Worm (Caenorhabditis elegans) whole organism, L2 larva: Measurements from ENCODE around the gene H12D21.9.

Experiments used
- C34F6.9 ChIP-seq: fragments of 150-350 bp; optimal IDR thresholded peaks from 2 replicates; lab custom pipeline; 2014; ENCODE audit warnings: missing biosample characterization, missing genetic modification characterization
- F13H6.1 ChIP-seq: sonication (generic microtip); optimal IDR thresholded peaks from 2 replicates; lab custom pipeline; 2016; ENCODE audit warnings: missing genetic modification characterization, missing compliant biosample characterization
- R02D3.7 ChIP-seq: fragments of 150-350 bp; optimal IDR thresholded peaks from 2 replicates; lab custom pipeline; 2014; ENCODE audit warnings: missing biosample characterization, missing genetic modification characterization
- Y55F3AM.14 ChIP-seq: fragments of 200-800 bp; sonication (Bioruptor generic); optimal IDR thresholded peaks from 2 replicates; lab custom pipeline; 2018; ENCODE audit warnings: mild to moderate bottlenecking, missing genetic modification characterization, missing compliant biosample characterization
- alr-1 ChIP-seq: fragments of 150-350 bp; optimal IDR thresholded peaks from 2 replicates; lab custom pipeline; 2014; ENCODE audit warnings: missing biosample characterization, missing genetic modification characterization
- ama-1 ChIP-seq: fragments of 150-350 bp; optimal IDR thresholded peaks from 2 replicates; lab custom pipeline; 2018; ENCODE audit warnings: inconsistent platforms
- blmp-1 ChIP-seq: sonication (generic microtip); optimal IDR thresholded peaks from 2 replicates; lab custom pipeline; 2017; ENCODE audit warnings: missing genetic modification characterization, mild to moderate bottlenecking, missing compliant biosample characterization, antibody characterized with exemption, moderate library complexity; ENCODE audit not compliant: insufficient read depth
- ceh-16 ChIP-seq: fragments of 150-350 bp; optimal IDR thresholded peaks from 2 replicates; lab custom pipeline; 2014; ENCODE audit warnings: missing biosample characterization, missing genetic modification characterization
- ceh-82 ChIP-seq: fragments of 150-350 bp; optimal IDR thresholded peaks from 2 replicates; lab custom pipeline; 2014; ENCODE audit warnings: missing biosample characterization, missing genetic modification characterization
- crh-2 ChIP-seq: sonication (generic microtip); optimal IDR thresholded peaks from 2 replicates; lab custom pipeline; 2017; ENCODE audit warnings: missing biosample characterization, missing genetic modification characterization
- dmd-4 ChIP-seq: sonication (generic microtip); optimal IDR thresholded peaks from 2 replicates; lab custom pipeline; 2017; ENCODE audit warnings: missing biosample characterization, missing genetic modification characterization
- elt-1 ChIP-seq: fragments of 150-350 bp; optimal IDR thresholded peaks from 2 replicates; lab custom pipeline; 2014; ENCODE audit warnings: missing biosample characterization, missing genetic modification characterization
- elt-3 ChIP-seq: sonication (generic microtip); optimal IDR thresholded peaks from 2 replicates; lab custom pipeline; 2017; ENCODE audit warnings: missing biosample characterization, missing genetic modification characterization
- fos-1 ChIP-seq: fragments of 150-350 bp; optimal IDR thresholded peaks from 2 replicates; lab custom pipeline; 2014; ENCODE audit warnings: missing biosample characterization, missing genetic modification characterization
- gmeb-1 ChIP-seq: fragments of 150-350 bp; optimal IDR thresholded peaks from 2 replicates; lab custom pipeline; 2014; ENCODE audit warnings: missing biosample characterization, missing genetic modification characterization
- lin-11 ChIP-seq: fragments of 150-350 bp; sonication (generic microtip); optimal IDR thresholded peaks from 2 replicates; lab custom pipeline; 2014; ENCODE audit warnings: missing biosample characterization, missing genetic modification characterization, inconsistent platforms, mixed read lengths
- lin-13 ChIP-seq: fragments of 150-350 bp; optimal IDR thresholded peaks from 2 replicates; lab custom pipeline; 2014; ENCODE audit warnings: missing biosample characterization, missing genetic modification reagents, missing genetic modification characterization
- lin-39 ChIP-seq: fragments of 150-350 bp; optimal IDR thresholded peaks from 2 replicates; lab custom pipeline; 2014; ENCODE audit warnings: missing biosample characterization, missing genetic modification reagents, missing genetic modification characterization
- lsy-2 ChIP-seq, 2 experiments: fragments of 150-350 bp in 1 of 2; sonication (generic microtip) in 1 of 2; optimal IDR thresholded peaks; 2 replicates each; lab custom pipeline; 2014 to 2017; ENCODE audit warnings: missing biosample characterization in 2 of 2, missing genetic modification characterization in 2 of 2
- mab-5 ChIP-seq: fragments of 150-350 bp; optimal IDR thresholded peaks from 2 replicates; lab custom pipeline; 2014; ENCODE audit warnings: missing biosample characterization, missing genetic modification characterization
- mdl-1 ChIP-seq, 2 experiments: fragments of 150-350 bp in 1 of 2; sonication (generic microtip) in 1 of 2; optimal IDR thresholded peaks; 2 replicates each; lab custom pipeline; 2017; ENCODE audit warnings: missing biosample characterization in 2 of 2, missing genetic modification characterization in 2 of 2
- nhr-11 ChIP-seq: fragments of 150-350 bp; optimal IDR thresholded peaks from 2 replicates; lab custom pipeline; 2014; ENCODE audit warnings: missing biosample characterization, missing genetic modification characterization
- nhr-12 ChIP-seq: fragments of 150-350 bp; optimal IDR thresholded peaks from 2 replicates; lab custom pipeline; 2014; ENCODE audit warnings: missing biosample characterization, missing genetic modification characterization
- nhr-129 ChIP-seq: fragments of 150-350 bp; optimal IDR thresholded peaks from 2 replicates; lab custom pipeline; 2014; ENCODE audit warnings: missing biosample characterization, missing genetic modification characterization
- nhr-21 ChIP-seq: fragments of 150-350 bp; optimal IDR thresholded peaks from 2 replicates; lab custom pipeline; 2014; ENCODE audit warnings: missing biosample characterization, missing genetic modification characterization
- nhr-237 ChIP-seq: fragments of 150-350 bp; optimal IDR thresholded peaks from 2 replicates; lab custom pipeline; 2014; ENCODE audit warnings: missing biosample characterization, missing genetic modification characterization
- nhr-25 ChIP-seq: fragments of 150-350 bp; sonication (generic microtip); optimal IDR thresholded peaks from 3 replicates; lab custom pipeline; 2014; ENCODE audit warnings: missing biosample characterization, missing genetic modification characterization
- nhr-6 ChIP-seq: fragments of 150-350 bp; optimal IDR thresholded peaks from 2 replicates; lab custom pipeline; 2014; ENCODE audit warnings: missing biosample characterization, missing genetic modification characterization
- peb-1 ChIP-seq: fragments of 150-350 bp; optimal IDR thresholded peaks from 2 replicates; lab custom pipeline; 2014; ENCODE audit warnings: missing biosample characterization, missing genetic modification characterization
- sem-4 ChIP-seq: fragments of 150-350 bp; optimal IDR thresholded peaks from 2 replicates; lab custom pipeline; 2014; ENCODE audit warnings: missing biosample characterization, missing genetic modification reagents, missing genetic modification characterization
- sma-3 ChIP-seq: sonication (generic microtip); optimal IDR thresholded peaks from 2 replicates; lab custom pipeline; 2016; ENCODE audit warnings: missing genetic modification reagents, missing genetic modification characterization, missing compliant biosample characterization
- sma-9 ChIP-seq, 2 experiments: fragments of 150-350 bp in 1 of 2; sonication (generic microtip) in 1 of 2; optimal IDR thresholded peaks; 2 replicates each; lab custom pipeline; 2014 to 2016; ENCODE audit warnings: missing genetic modification characterization in 2 of 2, mild to moderate bottlenecking in 1 of 2, missing biosample characterization in 1 of 2, missing compliant biosample characterization in 1 of 2, missing genetic modification reagents in 1 of 2, moderate library complexity in 1 of 2
- snpc-4 ChIP-seq: fragments of 150-350 bp; optimal IDR thresholded peaks from 2 replicates; lab custom pipeline; 2014; ENCODE audit warnings: missing biosample characterization, missing genetic modification characterization
- unc-39 ChIP-seq: fragments of 150-350 bp; optimal IDR thresholded peaks from 2 replicates; lab custom pipeline; 2014; ENCODE audit warnings: missing biosample characterization, missing genetic modification characterization
- unc-55 ChIP-seq: fragments of 150-350 bp; sonication (generic microtip); optimal IDR thresholded peaks from 3 replicates; lab custom pipeline; 2014; ENCODE audit warnings: missing biosample characterization, missing genetic modification reagents, missing genetic modification characterization
- unc-62 ChIP-seq: fragments of 150-350 bp; optimal IDR thresholded peaks from 2 replicates; lab custom pipeline; 2014; ENCODE audit warnings: missing biosample characterization, missing genetic modification reagents, missing genetic modification characterization
- zag-1 ChIP-seq: fragments of 150-350 bp; optimal IDR thresholded peaks from 2 replicates; lab custom pipeline; 2014; ENCODE audit warnings: missing biosample characterization, missing genetic modification characterization
- ztf-1 ChIP-seq: fragments of 200-800 bp; sonication (Bioruptor generic); conservative IDR thresholded peaks from 2 replicates; pipeline ENCODE4 v1.3.6; 2022; ENCODE audit warnings: missing genetic modification characterization, missing compliant biosample characterization
- ztf-11 ChIP-seq: sonication (generic microtip); optimal IDR thresholded peaks from 2 replicates; lab custom pipeline; 2017; ENCODE audit warnings: missing biosample characterization, missing genetic modification characterization
- ztf-4 ChIP-seq: fragments of 150-350 bp; optimal IDR thresholded peaks from 2 replicates; lab custom pipeline; 2014; ENCODE audit warnings: missing biosample characterization, missing genetic modification characterization

The H12D21.9 gene

DNA sequence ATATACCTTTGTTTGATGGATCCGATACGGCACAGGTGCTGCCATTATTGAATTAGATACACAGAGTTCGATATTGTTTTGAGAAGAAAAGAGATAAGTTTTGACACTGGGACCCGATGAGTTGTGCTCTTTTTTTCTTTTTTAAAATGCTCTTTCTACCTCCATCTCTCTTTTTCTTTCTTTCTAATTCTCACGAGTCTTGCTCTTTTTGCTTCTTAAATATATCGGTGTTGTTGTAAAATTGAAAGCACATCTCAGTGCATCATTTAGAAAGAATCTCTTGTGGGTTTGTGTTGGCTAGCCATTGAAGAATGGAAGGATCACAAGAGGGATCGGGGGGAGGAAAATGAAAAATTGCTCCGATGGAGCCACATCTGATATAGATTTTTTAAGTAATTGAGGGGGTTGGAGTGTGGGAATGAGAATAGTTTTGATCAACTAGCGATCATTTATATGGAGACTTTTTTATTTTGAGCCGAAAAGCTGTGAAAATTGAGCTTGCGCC lies at the start of gene H12D21.9:
TSS of gene H12D21.9 (minus strand) at position 148 of the 505 bp plus-strand sequence.
- TF ChIP-seq C34F6.9 (peak; percentile 2), lin-39 (tag; lab: Kevin White, UChicago) (no peak)

DNA sequence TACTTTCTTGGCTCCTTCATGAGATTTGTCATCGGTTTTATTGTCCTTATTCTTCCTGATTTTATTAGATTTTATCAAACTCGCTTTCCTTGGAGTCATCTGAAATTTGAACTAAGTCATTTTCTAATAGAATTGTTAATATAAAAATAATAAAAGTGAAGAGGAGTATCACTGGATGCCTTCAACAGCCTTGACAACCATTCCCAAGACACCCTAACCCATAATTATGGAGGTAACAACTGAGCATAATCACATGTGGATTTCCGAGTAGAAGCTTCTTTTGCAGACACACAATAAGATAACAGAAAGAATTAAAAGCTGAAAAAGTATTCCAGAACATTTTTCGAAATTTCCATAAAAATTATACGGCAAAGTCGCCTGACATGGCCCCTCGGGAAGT lies 46.4 kb upstream of the H12D21.9 start, which contains the start of gene F02D8.9:
TSS of gene F02D8.9 (minus strand) at position 101 of the 400 bp plus-strand sequence.
- TF ChIP-seq mab-5 (tag; lab: Kevin White, UChicago): no peak
- no peak for TF ChIP-seq F13H6.1 (tag; lab: Kevin White, UChicago)
- TF ChIP-seq nhr-11 (tag; lab: Kevin White, UChicago): no peak
- no peak for TF ChIP-seq R02D3.7 (tag; lab: Kevin White, UChicago)
- no peak for TF ChIP-seq unc-55 (GFP tag; lab: Kevin White, UChicago)
- no peak for TF ChIP-seq nhr-6 (tag; lab: Kevin White, UChicago)
- TF ChIP-seq unc-39: no peak
- no peak for TF ChIP-seq Y55F3AM.14
- no peak for TF ChIP-seq crh-2 (tag; lab: Kevin White, UChicago)
- TF ChIP-seq nhr-12 (tag; lab: Kevin White, UChicago): no peak
- no peak for TF ChIP-seq ama-1 (lab: Kevin White, UChicago)
- no peak for TF ChIP-seq ztf-11
- TF ChIP-seq elt-3 (tag; lab: Kevin White, UChicago): no peak
- TF ChIP-seq peb-1: no peak

DNA sequence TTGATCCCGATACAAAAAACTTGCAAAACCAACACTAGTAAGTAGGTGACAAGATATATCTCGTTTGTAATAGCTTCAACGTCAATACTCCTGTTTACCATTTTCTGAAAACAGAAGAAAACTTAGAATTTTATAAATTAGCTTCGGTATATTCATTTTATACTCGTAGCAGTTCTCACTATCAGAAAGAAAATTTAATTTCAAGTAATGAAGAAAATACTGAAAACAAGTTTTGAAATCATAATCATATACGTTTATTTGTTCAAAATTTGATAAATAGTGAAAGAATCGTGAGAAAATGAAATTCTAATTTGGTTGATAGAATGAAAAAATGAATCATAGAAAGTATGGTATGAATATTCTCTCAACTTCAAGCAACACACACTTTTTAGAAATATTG lies 45.4 kb upstream of the H12D21.9 start, which contains the start of gene C30G7.5:
TSS of gene C30G7.5 (minus strand) at position 101 of the 400 bp plus-strand sequence.
- TF ChIP-seq mdl-1 (tag; optimal IDR thresholded peaks at IDR 0.05; lab: Kevin White, UChicago): no peak
- TF ChIP-seq snpc-4 (tag; lab: Kevin White, UChicago): no peak
- TF ChIP-seq ceh-82: no peak
- TF ChIP-seq sma-9 (GFP tag; optimal IDR thresholded peaks at IDR 0.05; lab: Kevin White, UChicago): no peak
- TF ChIP-seq sma-9 (tag; optimal IDR thresholded peaks at IDR 0.05; lab: Kevin White, UChicago): no peak
- no peak for TF ChIP-seq R02D3.7 (tag; lab: Kevin White, UChicago)
- no peak for TF ChIP-seq lin-13
- no peak for TF ChIP-seq nhr-6 (tag; lab: Kevin White, UChicago)
- TF ChIP-seq sma-3 (GFP tag; lab: Kevin White, UChicago): no peak
- TF ChIP-seq ztf-4 (tag; lab: Kevin White, UChicago): no peak

DNA sequence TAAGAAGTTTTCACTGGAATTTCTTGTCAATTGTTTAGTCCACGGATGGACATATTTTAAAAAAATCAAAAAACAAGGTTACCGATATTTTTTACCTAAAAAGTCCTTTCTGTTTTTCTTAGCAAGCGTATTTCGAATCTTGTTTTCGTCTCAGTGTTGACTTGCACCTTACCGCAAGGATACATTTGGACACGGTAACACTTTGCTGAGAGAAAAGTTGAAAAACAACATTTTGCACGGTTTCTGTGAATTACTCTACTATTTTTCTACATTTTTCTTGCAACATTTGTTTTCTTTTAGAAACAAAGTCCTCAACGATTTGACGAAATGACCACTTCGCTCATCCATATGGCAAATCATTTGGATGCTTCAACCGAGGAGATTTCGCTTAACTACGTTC lies 40.2 kb upstream of the H12D21.9 start, which contains the start of gene hil-1:
TSS of gene hil-1 (plus strand) at position 301 of the 400 bp plus-strand sequence.
- no peak for TF ChIP-seq gmeb-1 (tag; lab: Kevin White, UChicago)
- TF ChIP-seq sma-9 (GFP tag; optimal IDR thresholded peaks at IDR 0.05; lab: Kevin White, UChicago): no peak
- no peak for TF ChIP-seq sma-9 (tag; optimal IDR thresholded peaks at IDR 0.05; lab: Kevin White, UChicago)
- TF ChIP-seq lin-39 (tag; lab: Kevin White, UChicago): no peak
- no peak for TF ChIP-seq ztf-1 (GFP tag; lab: Robert Waterston, UW)

DNA sequence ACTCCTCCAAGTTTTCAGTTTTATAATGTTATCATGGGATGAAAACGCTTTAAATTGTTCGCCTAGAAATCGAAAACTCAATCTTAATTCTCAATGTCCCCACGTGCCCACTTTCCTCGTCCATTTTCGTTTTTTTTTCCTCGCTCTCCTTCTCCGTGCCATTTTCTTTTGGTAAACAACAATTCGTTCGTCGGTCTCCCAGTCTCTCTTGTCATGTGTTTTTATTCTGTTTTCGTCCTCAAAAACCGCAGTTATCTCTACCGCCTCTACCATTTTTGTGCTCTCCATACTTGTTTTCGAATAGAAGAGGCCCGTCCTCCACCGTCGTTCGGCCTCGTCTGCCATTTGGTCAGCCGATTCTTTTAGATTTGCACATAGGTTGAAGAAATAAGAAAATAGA lies 39.3 kb upstream of the H12D21.9 start:
- TF ChIP-seq ztf-1 (GFP tag; lab: Robert Waterston, UW) (no peak), nhr-237 (tag; lab: Kevin White, UChicago) (no peak), elt-3 (tag; lab: Kevin White, UChicago) (no peak), nhr-11 (tag; lab: Kevin White, UChicago) (no peak), nhr-21 (tag; lab: Kevin White, UChicago) (no peak), crh-2 (tag; lab: Kevin White, UChicago) (no peak), mab-5 (tag; lab: Kevin White, UChicago) (no peak), alr-1 (tag; lab: Kevin White, UChicago) (no peak), ceh-16 (tag; lab: Kevin White, UChicago) (no peak), lin-11 (tag; lab: Kevin White, UChicago) (peak; percentile 43), nhr-25 (no peak), blmp-1 (tag; lab: Kevin White, UChicago) (no peak), gmeb-1 (tag; lab: Kevin White, UChicago) (no peak), C34F6.9 (peak; percentile 49), sma-9 (GFP tag; optimal IDR thresholded peaks at IDR 0.05; lab: Kevin White, UChicago) (no peak), sma-9 (tag; optimal IDR thresholded peaks at IDR 0.05; lab: Kevin White, UChicago) (no peak), zag-1 (tag; lab: Kevin White, UChicago) (no peak), snpc-4 (tag; lab: Kevin White, UChicago) (no peak), fos-1 (tag; lab: Kevin White, UChicago) (no peak), lsy-2 (tag; optimal IDR thresholded peaks at IDR 0.05; lab: Kevin White, UChicago) (no peak), elt-1 (tag; lab: Kevin White, UChicago) (no peak), ztf-11 (no peak), nhr-6 (tag; lab: Kevin White, UChicago) (no peak), lin-39 (tag; lab: Kevin White, UChicago) (no peak), nhr-129 (tag; lab: Kevin White, UChicago) (peak; percentile 83), unc-55 (GFP tag; lab: Kevin White, UChicago) (no peak), F13H6.1 (tag; lab: Kevin White, UChicago) (no peak), ama-1 (lab: Kevin White, UChicago) (peak; percentile 17), unc-62 (no peak), lin-13 (no peak), mdl-1 (tag; optimal IDR thresholded peaks at IDR 0.05; lab: Kevin White, UChicago) (no peak), sem-4 (tag; lab: Kevin White, UChicago) (no peak), dmd-4 (tag; lab: Kevin White, UChicago) (no peak)
